Worm (Caenorhabditis elegans): Measurements from ENCODE around the gene cyh-1.
A peak's percentile ranks its signal among the peaks of the same experiment; 100 is the strongest.

ce11 chrII:3476536-3476935, 28.3 kb upstream of the cyh-1 start:
- TF ChIP-seq ama-1 (optimal IDR thresholded peaks at IDR 0.05) (no peak), ceh-13 (GFP tag; optimal IDR thresholded peaks at IDR 0.05) (no peak), aly-1 (tag; optimal IDR thresholded peaks at IDR 0.05) (no peak), ets-7 (tag; optimal IDR thresholded peaks at IDR 0.05) (no peak), ceh-36 (tag; optimal IDR thresholded peaks at IDR 0.05) (peak; percentile 71), hmg-4 (GFP tag; optimal IDR thresholded peaks at IDR 0.05) (no peak), flt-1 (GFP tag; IDR thresholded peaks at IDR 0.05) (no peak), B0310.2 (tag; optimal IDR thresholded peaks at IDR 0.05) (no peak), scrt-1 (GFP tag; IDR thresholded peaks at IDR 0.05) (no peak), F13C5.2 (tag; optimal IDR thresholded peaks at IDR 0.05) (no peak), hmbx-1 (tag; optimal IDR thresholded peaks at IDR 0.05) (no peak), tbx-37 (GFP tag; conservative IDR thresholded peaks at IDR 0.05) (no peak)
